Worm (Caenorhabditis elegans) whole organism, L4/young adult: ENCODE measurements around the gene T12A2.3.

Experiments used
- dao-5 ChIP-seq: sonication (generic microtip); optimal IDR thresholded peaks from 2 replicates; lab custom pipeline; 2016; ENCODE audit warnings: missing genotype, missing genetic modification characterization, moderate library complexity, missing compliant biosample characterization
- him-1 ChIP-seq: sonication (generic microtip); optimal IDR thresholded peaks from 2 replicates; lab custom pipeline; 2016; ENCODE audit warnings: missing genotype, missing genetic modification reagents, missing genetic modification characterization, missing compliant biosample characterization

DNA sequence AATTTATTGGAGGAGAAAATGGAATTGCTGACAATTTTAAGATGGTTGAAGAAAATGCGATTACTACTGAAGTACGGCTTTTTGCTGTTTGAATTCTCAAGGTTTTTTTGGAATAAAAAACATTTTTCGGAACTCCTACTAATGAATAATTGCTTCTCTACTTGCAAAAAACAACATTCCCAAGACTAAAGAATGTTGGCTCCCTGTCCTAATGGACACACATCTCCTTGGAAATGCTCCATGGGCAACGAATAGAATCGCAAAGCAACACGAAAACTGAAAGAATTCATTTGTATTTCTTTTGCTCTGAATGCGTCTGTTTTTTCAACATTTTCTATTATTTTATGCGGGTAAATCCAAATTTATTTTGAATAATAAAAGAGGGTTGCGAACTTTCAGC lies 32.2 kb downstream of the T12A2.3 start, which contains the start of gene C18F10.2:
- no peak for TF ChIP-seq dao-5 (tag; lab: Kevin White, UChicago)
- TF ChIP-seq him-1 (tag; lab: Kevin White, UChicago): no peak
